Worm (Caenorhabditis elegans): ENCODE results near the gene C10A4.6.

The C10A4.6 gene

ce11 chrX:7393167-7393566, 2.8 kb downstream of the C10A4.6 start, which contains the start of gene gad-2:
gad-2 (plus strand) TSS chrX:7393467.
- TF ChIP-seq lsy-2 (tag; optimal IDR thresholded peaks at IDR 0.05) (no peak), nhr-11 (tag; optimal IDR thresholded peaks at IDR 0.05) (no peak), skn-1 (tag; optimal IDR thresholded peaks at IDR 0.05) (no peak), nhr-23 (tag; optimal IDR thresholded peaks at IDR 0.05) (no peak), mab-5 (tag; optimal IDR thresholded peaks at IDR 0.05) (no peak), ztf-1 (GFP tag; conservative IDR thresholded peaks at IDR 0.05) (no peak), peb-1 (tag; optimal IDR thresholded peaks at IDR 0.05) (no peak)

ce11 chrX:7397935-7398334, 7.6 kb downstream of the C10A4.6 start, which contains the start of gene C10A4.13:
C10A4.13 (minus strand) TSS chrX:7398035.
- no peak for TF ChIP-seq nhr-6 (tag; optimal IDR thresholded peaks at IDR 0.05)
- no peak for TF ChIP-seq nhr-11 (tag; optimal IDR thresholded peaks at IDR 0.05)
- TF ChIP-seq gmeb-1 (tag; optimal IDR thresholded peaks at IDR 0.05) = no peak
- no peak for TF ChIP-seq dmd-4 (tag; optimal IDR thresholded peaks at IDR 0.05)
- no peak for TF ChIP-seq nhr-129 (tag; optimal IDR thresholded peaks at IDR 0.05)
- no peak for TF ChIP-seq lin-13 (GFP tag; optimal IDR thresholded peaks at IDR 0.05)
- TF ChIP-seq R02D3.7 (tag; optimal IDR thresholded peaks at IDR 0.05) = no peak
- no peak for TF ChIP-seq mdl-1 (tag; optimal IDR thresholded peaks at IDR 0.05)
- TF ChIP-seq nhr-12 (tag; optimal IDR thresholded peaks at IDR 0.05) = no peak
- no peak for TF ChIP-seq ZK546.5 (tag; optimal IDR thresholded peaks at IDR 0.05)
- TF ChIP-seq zag-1 (tag; optimal IDR thresholded peaks at IDR 0.05) = no peak
- no peak for TF ChIP-seq elt-3 (tag; optimal IDR thresholded peaks at IDR 0.05)
- no peak for TF ChIP-seq mab-5 (tag; optimal IDR thresholded peaks at IDR 0.05)
- TF ChIP-seq lin-11 (tag; optimal IDR thresholded peaks at IDR 0.05) = no peak

- TF ChIP-seq ama-1 (optimal IDR thresholded peaks at IDR 0.05) (no peak), mbf-1 (tag; optimal IDR thresholded peaks at IDR 0.05) (no peak), sma-9 (GFP tag; optimal IDR thresholded peaks at IDR 0.05) (no peak), sma-9 (tag; optimal IDR thresholded peaks at IDR 0.05) (no peak), unc-39 (tag; optimal IDR thresholded peaks at IDR 0.05) (no peak), nhr-12 (tag; optimal IDR thresholded peaks at IDR 0.05) (no peak), nhr-25 (tag; optimal IDR thresholded peaks at IDR 0.05) (no peak), nhr-129 (tag; optimal IDR thresholded peaks at IDR 0.05) (no peak), crh-2 (tag; optimal IDR thresholded peaks at IDR 0.05) (no peak), zag-1 (tag; optimal IDR thresholded peaks at IDR 0.05) (no peak), nhr-237 (tag; optimal IDR thresholded peaks at IDR 0.05) (no peak), unc-55 (GFP tag; optimal IDR thresholded peaks at IDR 0.05) (no peak), sem-4 (tag; optimal IDR thresholded peaks at IDR 0.05) (no peak), skn-1 (tag; optimal IDR thresholded peaks at IDR 0.05) (no peak), ztf-4 (tag; optimal IDR thresholded peaks at IDR 0.05) (no peak), alr-1 (tag; optimal IDR thresholded peaks at IDR 0.05) (no peak)
Observed at ce11 chrX:7398584-7398983, 8.2 kb downstream of the C10A4.6 start, which contains the start of gene C10A4.10. C10A4.10 (plus strand) TSS chrX:7398884.

ce11 chrX:7400788-7401187, 10.4 kb downstream of the C10A4.6 start, which contains the start of gene C10A4.4:
C10A4.4 (plus strand) TSS chrX:7401088.
- TF ChIP-seq egl-27 (tag; optimal IDR thresholded peaks at IDR 0.05) (no peak), nhr-6 (tag; optimal IDR thresholded peaks at IDR 0.05) (no peak), ztf-11 (tag; optimal IDR thresholded peaks at IDR 0.05) (no peak), ceh-82 (tag; optimal IDR thresholded peaks at IDR 0.05) (no peak), nhr-21 (tag; optimal IDR thresholded peaks at IDR 0.05) (no peak), ceh-16 (tag; optimal IDR thresholded peaks at IDR 0.05) (no peak), elt-1 (tag; optimal IDR thresholded peaks at IDR 0.05) (no peak), peb-1 (tag; optimal IDR thresholded peaks at IDR 0.05) (no peak), dmd-4 (tag; optimal IDR thresholded peaks at IDR 0.05) (no peak), nhr-237 (tag; optimal IDR thresholded peaks at IDR 0.05) (no peak), unc-39 (tag; optimal IDR thresholded peaks at IDR 0.05) (no peak), lin-13 (GFP tag; optimal IDR thresholded peaks at IDR 0.05) (no peak), lin-11 (tag; optimal IDR thresholded peaks at IDR 0.05) (no peak)

ce11 chrX:7404551-7404950, 14.2 kb downstream of the C10A4.6 start:
- TF ChIP-seq crh-2 (tag; optimal IDR thresholded peaks at IDR 0.05) = no peak
- TF ChIP-seq lsy-2 (tag; optimal IDR thresholded peaks at IDR 0.05) = no peak
- no peak for TF ChIP-seq mdl-1 (tag; optimal IDR thresholded peaks at IDR 0.05)
- no peak for TF ChIP-seq ztf-11 (tag; optimal IDR thresholded peaks at IDR 0.05)
- no peak for TF ChIP-seq C34F6.9 (tag; optimal IDR thresholded peaks at IDR 0.05)
- TF ChIP-seq ztf-1 (GFP tag; conservative IDR thresholded peaks at IDR 0.05) = no peak
- no peak for TF ChIP-seq nhr-10 (tag; optimal IDR thresholded peaks at IDR 0.05)
- TF ChIP-seq alr-1 (tag; optimal IDR thresholded peaks at IDR 0.05) = no peak
- no peak for TF ChIP-seq peb-1 (tag; optimal IDR thresholded peaks at IDR 0.05)
- no peak for TF ChIP-seq ceh-82 (tag; optimal IDR thresholded peaks at IDR 0.05)
- TF ChIP-seq dmd-4 (tag; optimal IDR thresholded peaks at IDR 0.05) = no peak
- TF ChIP-seq sem-4 (tag; optimal IDR thresholded peaks at IDR 0.05) = no peak
